Fruit fly (Drosophila melanogaster): Measurements from ENCODE around the gene CG34299.

The CG34299 gene

DNA sequence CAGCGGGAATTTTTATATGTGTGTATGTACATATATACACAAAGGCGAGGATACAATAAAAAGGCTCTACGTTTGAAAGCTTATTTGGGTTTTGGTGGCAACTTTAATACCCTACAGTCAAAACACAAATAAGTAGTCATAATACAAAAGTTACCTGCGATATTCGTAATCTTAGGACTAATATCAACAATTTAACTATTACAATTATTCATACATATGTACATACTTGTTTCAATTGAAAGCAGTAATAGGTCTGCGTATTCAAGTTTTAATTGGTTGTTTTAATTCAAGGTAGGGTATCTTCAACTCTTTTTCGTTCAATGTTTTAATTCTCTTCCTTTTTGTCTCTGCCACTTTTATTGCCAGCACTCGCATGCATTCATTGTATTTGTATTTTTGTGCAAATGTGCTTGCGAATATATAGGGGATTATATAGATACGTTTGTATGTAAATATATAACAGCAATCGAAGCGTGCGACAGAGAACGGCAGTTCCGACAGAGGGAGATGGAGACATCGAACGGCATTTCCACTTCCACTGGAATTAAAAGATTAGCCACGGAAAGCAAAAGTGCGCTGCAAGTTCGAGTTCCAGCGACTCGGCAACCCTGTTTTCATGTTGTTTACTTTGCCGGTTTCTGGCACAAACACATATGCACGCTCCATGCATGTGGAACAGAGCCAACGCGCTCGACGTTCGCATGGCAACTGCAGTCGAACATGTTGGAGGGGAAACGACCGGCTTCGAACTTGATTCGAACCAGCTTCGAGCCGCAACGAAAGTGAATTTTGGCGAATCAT, 27.3 kb downstream of the CG34299 start (continued):
- no peak for TF ChIP-seq abd-A (tag; optimal IDR thresholded peaks at IDR 0.05)
- TF ChIP-seq danr (GFP tag; IDR thresholded peaks at IDR 0.05): no peak
- TF ChIP-seq fd64A (GFP tag; optimal IDR thresholded peaks at IDR 0.05): peak; percentile 25
- TF ChIP-seq Sry-β (GFP tag; optimal IDR thresholded peaks at IDR 0.05): peak; percentile 6
- TF ChIP-seq NFAT (GFP tag; IDR thresholded peaks at IDR 0.05): no peak; the same call in 1 of the 2 replicates
- TF ChIP-seq sna (GFP tag; IDR thresholded peaks at IDR 0.05; ENCODE audit: partially characterized antibody): peak; percentile 56
- TF ChIP-seq Gsc (GFP tag; IDR thresholded peaks at IDR 0.05): no peak
- TF ChIP-seq bowl (GFP tag; IDR thresholded peaks at IDR 0.05): no peak
- TF ChIP-seq Hr3 (GFP tag; optimal IDR thresholded peaks at IDR 0.05): no peak
- TF ChIP-seq CG32532 (GFP tag; IDR thresholded peaks at IDR 0.05): peak; percentile 30; the same call in 1 of the 2 replicates
- TF ChIP-seq CG13775 (GFP tag; optimal IDR thresholded peaks at IDR 0.05): peak; percentile 32
- peak; percentile 12 for TF ChIP-seq Sox100B (GFP tag; optimal IDR thresholded peaks at IDR 0.05)
- TF ChIP-seq CG6765 (GFP tag; optimal IDR thresholded peaks at IDR 0.05): peak; percentile 1
- peak; percentile 56 for TF ChIP-seq slp2 (GFP tag; optimal IDR thresholded peaks at IDR 0.05)
- peak; percentile 61 for TF ChIP-seq CG6254 (GFP tag; optimal IDR thresholded peaks at IDR 0.05)
- TF ChIP-seq ase (GFP tag; IDR thresholded peaks at IDR 0.05): no peak
- TF ChIP-seq CG13296 (GFP tag; optimal IDR thresholded peaks at IDR 0.05): peak; percentile 31
- TF ChIP-seq prd (optimal IDR thresholded peaks at IDR 0.05): no peak
- TF ChIP-seq prd (GFP tag; IDR thresholded peaks at IDR 0.05): peak; percentile 35; the same call in 1 of the 3 replicates
- TF ChIP-seq HLH54F (GFP tag; optimal IDR thresholded peaks at IDR 0.05): peak; percentile 26
- no peak for TF ChIP-seq CG6272 (GFP tag; IDR thresholded peaks at IDR 0.05)
- 0 out of 2 replicates have a peak, but pooled peaks have one; percentile 8 for TF ChIP-seq CG42726 (GFP tag; IDR thresholded peaks at IDR 0.05; ENCODE audit: partially characterized antibody)
- peak; percentile 37; the same call in 1 of the 2 replicates for TF ChIP-seq dati (GFP tag; IDR thresholded peaks at IDR 0.05)
- TF ChIP-seq sisA (GFP tag; IDR thresholded peaks at IDR 0.05): no peak
- TF ChIP-seq run (tag; optimal IDR thresholded peaks at IDR 0.05): no peak
- no peak for TF ChIP-seq Dll (GFP tag; IDR thresholded peaks at IDR 0.05; ENCODE audit: partially characterized antibody)
- peak; percentile 16 for TF ChIP-seq CG18011 (GFP tag; optimal IDR thresholded peaks at IDR 0.05)
- peak; percentile 89 for TF ChIP-seq HLHmδ (GFP tag; optimal IDR thresholded peaks at IDR 0.05)
- TF ChIP-seq Jarid2 (GFP tag; optimal IDR thresholded peaks at IDR 0.05): peak; percentile 67
- no peak for TF ChIP-seq Taf1 (GFP tag; IDR thresholded peaks at IDR 0.05)
- no peak for TF ChIP-seq HmgZ (tag; optimal IDR thresholded peaks at IDR 0.05)
- no peak for TF ChIP-seq unc-4 (GFP tag; IDR thresholded peaks at IDR 0.05; ENCODE audit: partially characterized antibody)
- peak; percentile 31; the same call in 1 of the 2 replicates for TF ChIP-seq CG5953 (GFP tag; IDR thresholded peaks at IDR 0.05)
- TF ChIP-seq ato (GFP tag; IDR thresholded peaks at IDR 0.05; ENCODE audit: partially characterized antibody): no peak; the same call in 1 of the 2 replicates
- no peak for TF ChIP-seq Hr39 (optimal IDR thresholded peaks at IDR 0.05)
- TF ChIP-seq Doc3 (GFP tag; IDR thresholded peaks at IDR 0.05; ENCODE audit: partially characterized antibody): no peak
- TF ChIP-seq CG8290 (GFP tag; optimal IDR thresholded peaks at IDR 0.05): peak; percentile 42
- peak in 1 of 2 experiments; percentile 76 for TF ChIP-seq CG8290 (tag; optimal IDR thresholded peaks at IDR 0.05)
- TF ChIP-seq CG14965 (GFP tag; optimal IDR thresholded peaks at IDR 0.05; ENCODE audit: borderline replicate concordance): no peak
- peak; percentile 50 for TF ChIP-seq nau (GFP tag; optimal IDR thresholded peaks at IDR 0.05)
- no peak for TF ChIP-seq CG10267 (tag; optimal IDR thresholded peaks at IDR 0.05)
- TF ChIP-seq CG15601 (tag; optimal IDR thresholded peaks at IDR 0.05): peak; percentile 20
- TF ChIP-seq CG31224 (GFP tag; IDR thresholded peaks at IDR 0.05): no peak
- TF ChIP-seq Eip74EF (GFP tag; optimal IDR thresholded peaks at IDR 0.05): no peak

Measured in whole organism, embryonic.